Fruit fly (Drosophila melanogaster) whole organism, prepupa: Measurements from ENCODE around the gene sea.

Experiments used
- CG6808 ChIP-seq: fragments of 200-800 bp; sonication (Bioruptor generic); optimal IDR thresholded peaks from 3 replicates; lab custom pipeline; 2017; ENCODE audit warnings: missing biosample characterization, missing genetic modification characterization, mild to moderate bottlenecking, moderate library complexity, missing genetic modification reagents
- Ets21C ChIP-seq: fragments of 200-800 bp; sonication (Bioruptor generic); optimal IDR thresholded peaks from 3 replicates; lab custom pipeline; 2016; ENCODE audit warnings: missing biosample characterization, missing genetic modification characterization
- Hr39 ChIP-seq: fragments of 200-800 bp; sonication (Bioruptor generic); optimal IDR thresholded peaks from 2 replicates; lab custom pipeline; 2016; ENCODE audit warnings: missing biosample characterization, missing genetic modification characterization
- spab ChIP-seq: fragments of 200-800 bp; sonication (Bioruptor generic); optimal IDR thresholded peaks from 2 replicates; lab custom pipeline; 2017; ENCODE audit warnings: missing biosample characterization, mild to moderate bottlenecking, missing genetic modification characterization, missing genetic modification reagents

dm6 chr3R:11589764-11590358 is 23.0 kb upstream of the sea start, which contains the start of gene CG6791:
- TF ChIP-seq CG6808 (GFP tag; lab: Kevin White, UChicago) (no peak), Hr39 (GFP tag; lab: Kevin White, UChicago) (no peak), Ets21C (GFP tag; lab: Kevin White, UChicago) (no peak), spab (no peak)
